Worm (Caenorhabditis elegans) whole organism, L4/young adult: Measurements from ENCODE around the gene catp-4.
A peak's percentile ranks its signal among the peaks of the same experiment; 100 is the strongest.

Experiments used
- W03F9.2 ChIP-seq: fragments of 150-350 bp; optimal IDR thresholded peaks from 2 replicates; lab custom pipeline; 2014; ENCODE audit warnings: missing biosample characterization, missing genetic modification characterization
- dao-5 ChIP-seq: sonication (generic microtip); optimal IDR thresholded peaks from 2 replicates; lab custom pipeline; 2016; ENCODE audit warnings: missing genotype, missing genetic modification characterization, moderate library complexity, missing compliant biosample characterization
- him-1 ChIP-seq: sonication (generic microtip); optimal IDR thresholded peaks from 2 replicates; lab custom pipeline; 2016; ENCODE audit warnings: missing genotype, missing genetic modification reagents, missing genetic modification characterization, missing compliant biosample characterization

The catp-4 gene

ce11 chrII:14626883-14627282, 33.5 kb downstream of the catp-4 start:
- TF ChIP-seq W03F9.2: no peak
- no peak for TF ChIP-seq him-1 (tag; lab: Kevin White, UChicago)
- no peak for TF ChIP-seq dao-5 (tag; lab: Kevin White, UChicago)

ce11 chrII:14627330-14627729, 33.9 kb downstream of the catp-4 start, which contains the start of gene tag-297:
TSS of gene tag-297 (plus strand) at chrII:14627630.
- TF ChIP-seq dao-5 (tag; lab: Kevin White, UChicago) (no peak), him-1 (tag; lab: Kevin White, UChicago) (no peak), W03F9.2 (no peak)

DNA sequence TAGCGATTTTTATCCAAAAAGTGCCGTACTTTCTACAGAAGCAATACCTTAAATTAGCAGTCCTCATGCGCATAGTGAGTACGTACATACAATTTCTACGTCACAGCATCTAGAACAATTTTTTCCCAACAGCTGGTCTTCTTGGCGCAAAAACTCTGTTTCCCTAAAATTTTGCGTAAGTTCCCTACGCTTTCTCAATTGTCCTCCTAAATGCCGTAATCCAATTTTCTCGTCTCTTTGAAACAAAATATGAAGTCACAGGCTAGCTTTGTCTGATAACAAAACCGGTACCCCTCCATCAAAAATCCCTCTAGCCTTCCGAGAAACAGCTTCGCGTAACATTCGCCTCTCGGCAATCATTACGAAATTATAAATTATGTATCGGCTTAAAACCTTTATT, 39.4 kb downstream of the catp-4 start, which contains the start of gene C38C6.3:
Gene C38C6.3, plus strand, starts transcription at position 301 of the 400 bp plus-strand sequence.
- TF ChIP-seq dao-5 (tag; lab: Kevin White, UChicago): no peak
- no peak for TF ChIP-seq him-1 (tag; lab: Kevin White, UChicago)
- TF ChIP-seq W03F9.2: no peak

DNA sequence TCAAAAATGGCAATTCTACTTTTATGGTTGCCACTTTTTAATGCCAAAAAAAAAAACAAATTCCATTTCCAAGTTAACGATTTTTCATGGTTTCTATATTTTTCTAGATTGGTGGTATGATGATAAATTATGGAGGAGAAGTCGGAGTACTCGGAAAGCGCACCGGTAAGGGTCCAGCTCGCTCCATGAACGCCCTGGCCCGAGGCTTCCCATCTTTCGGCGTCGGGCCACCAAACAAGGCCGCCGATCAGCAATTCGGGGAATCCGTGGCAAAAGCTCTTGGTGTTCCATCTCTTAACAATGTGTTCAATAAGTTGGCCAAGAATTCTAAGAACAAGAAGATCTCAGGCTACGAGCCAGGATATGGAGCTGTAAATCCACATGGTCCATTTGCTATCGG, 40.7 kb downstream of the catp-4 start:
- TF ChIP-seq W03F9.2 (no peak), dao-5 (tag; lab: Kevin White, UChicago) (no peak), him-1 (tag; lab: Kevin White, UChicago) (no peak)

DNA sequence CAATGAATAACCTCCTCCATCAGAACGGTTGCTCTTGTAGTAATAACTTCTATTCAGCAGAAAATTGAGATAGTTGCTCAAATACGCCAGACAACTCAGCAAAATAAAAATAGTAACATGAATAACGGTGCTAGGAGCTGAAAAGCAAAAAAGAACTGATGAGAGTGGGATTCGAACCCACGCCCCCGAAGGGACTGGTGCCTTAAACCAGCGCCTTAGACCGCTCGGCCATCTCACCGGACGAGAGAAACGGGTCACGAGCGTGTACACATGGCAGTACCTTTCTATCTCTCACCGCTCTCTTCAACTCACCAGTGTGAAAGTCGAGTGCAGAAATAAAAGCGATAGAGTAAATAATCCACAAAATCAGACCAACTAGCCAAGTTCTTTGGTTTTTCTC, 41.8 kb downstream of the catp-4 start:
- TF ChIP-seq him-1 (tag; lab: Kevin White, UChicago) (no peak), dao-5 (tag; lab: Kevin White, UChicago) (peak; percentile 66)

DNA sequence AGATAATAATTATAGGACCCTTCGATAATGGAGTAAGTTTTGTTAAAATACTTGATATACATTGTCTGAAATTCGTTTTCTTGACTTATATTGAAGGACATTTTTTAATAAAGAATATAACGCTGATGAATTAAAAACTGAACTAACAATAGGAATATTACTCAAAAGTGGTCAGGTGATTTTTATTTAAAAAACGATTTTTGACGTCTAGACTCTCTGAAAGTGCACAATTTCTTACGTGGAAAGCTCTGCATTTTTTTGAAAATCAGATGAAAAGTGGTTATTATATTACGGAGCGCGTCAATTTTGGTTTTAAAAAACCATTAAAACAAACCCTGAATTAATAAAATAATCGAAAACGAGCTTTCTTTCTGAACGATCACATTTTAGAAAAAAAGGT, 43.4 kb downstream of the catp-4 start, which contains the start of gene sre-13:
Gene sre-13, minus strand, starts transcription at position 101 of the 400 bp plus-strand sequence.
- TF ChIP-seq him-1 (tag; lab: Kevin White, UChicago): no peak
- TF ChIP-seq dao-5 (tag; lab: Kevin White, UChicago): no peak
- TF ChIP-seq W03F9.2: no peak

- TF ChIP-seq him-1 (tag; lab: Kevin White, UChicago): no peak
- no peak for TF ChIP-seq W03F9.2
Measured at ce11 chrII:14643983-14644382, 50.6 kb downstream of the catp-4 start, which contains the start of gene atgp-2. TSS of gene atgp-2 (minus strand) at chrII:14644083.

- TF ChIP-seq dao-5 (tag; lab: Kevin White, UChicago) (no peak), him-1 (tag; lab: Kevin White, UChicago) (no peak), W03F9.2 (no peak)
Measured at ce11 chrII:14644465-14644864, 51.1 kb downstream of the catp-4 start.

DNA sequence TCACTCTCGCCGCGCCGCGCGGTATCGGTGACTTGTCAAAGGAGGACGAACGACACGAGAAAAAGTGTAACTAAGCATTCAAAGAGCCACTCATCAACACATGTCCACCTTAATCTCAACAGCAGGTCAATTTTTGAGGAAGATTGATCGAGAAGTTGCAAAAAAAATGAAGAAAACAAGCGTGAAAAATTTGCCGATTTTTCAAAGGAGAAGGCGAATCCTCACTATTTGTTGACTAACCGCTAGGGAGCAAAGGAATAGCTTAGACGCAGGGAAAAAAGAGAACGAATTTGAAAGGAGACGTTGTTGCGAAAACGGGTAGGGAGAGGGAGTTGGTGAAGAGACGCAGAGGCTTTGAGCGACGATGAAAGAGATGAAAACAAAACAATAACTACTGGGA, 51.9 kb downstream of the catp-4 start:
- no peak for TF ChIP-seq W03F9.2
- no peak for TF ChIP-seq him-1 (tag; lab: Kevin White, UChicago)
- TF ChIP-seq dao-5 (tag; lab: Kevin White, UChicago): no peak
